Fruit fly (Drosophila melanogaster) whole organism: Measurements from ENCODE around the gene CG42558.
"Not testable (repeated sequence)": the region's sequence is repeated elsewhere in the genome, so short reads cannot be mapped to it uniquely, and the experiment has no call there.

Experiments
- CG8478 ChIP-seq: fragments of >200 bp; optimal IDR thresholded peaks from 2 replicates; lab custom pipeline; 2018; ENCODE audit warnings: inconsistent platforms
- Dll ChIP-seq: fragments of >200 bp; optimal IDR thresholded peaks from 2 replicates; lab custom pipeline; 2017
- EcR ChIP-seq, 2 experiments: fragments of >200 bp; optimal IDR thresholded peaks; 2 replicates each; lab custom pipeline; 2017; ENCODE audit warnings: missing biosample characterization in 2 of 2, missing genetic modification characterization in 2 of 2, missing genetic modification reagents in 2 of 2
- pan ChIP-seq: fragments of >200 bp; optimal IDR thresholded peaks from 2 replicates; lab custom pipeline; 2017
- psq ChIP-seq: fragments of >200 bp; optimal IDR thresholded peaks from 2 replicates; lab custom pipeline; 2017
- usp ChIP-seq: fragments of >200 bp; optimal IDR thresholded peaks from 2 replicates; lab custom pipeline; 2017; ENCODE audit warnings: missing biosample characterization, missing genetic modification characterization, mixed read lengths

The CG42558 gene

dm6 chr3R:29924515-29924914 is 8.6 kb upstream of the CG42558 start, which contains the start of gene Jon99Cii:
TSS of gene Jon99Cii (minus strand) at chr3R:29924615.
- not testable (repeated sequence) for TF ChIP-seq CG8478; psq (lab: Kevin White, UChicago); Dll (lab: Kevin White, UChicago)

dm6 chr3R:29926089-29926488 is 7.0 kb upstream of the CG42558 start, which contains the start of gene Jon99Ci:
TSS of gene Jon99Ci (minus strand) at chr3R:29926189.
- no peak for TF ChIP-seq CG8478
- no peak for TF ChIP-seq usp (GFP tag; lab: Kevin White, UChicago)
- no peak for TF ChIP-seq pan (lab: Kevin White, UChicago)
- no peak for TF ChIP-seq EcR (GFP tag; optimal IDR thresholded peaks at IDR 0.05; lab: Kevin White, UChicago)
- TF ChIP-seq psq (lab: Kevin White, UChicago), result no peak
- TF ChIP-seq Dll (lab: Kevin White, UChicago), result no peak

- TF ChIP-seq psq (lab: Kevin White, UChicago), result no peak
- TF ChIP-seq EcR (GFP tag; optimal IDR thresholded peaks at IDR 0.05; lab: Kevin White, UChicago), result no peak
- no peak for TF ChIP-seq usp (GFP tag; lab: Kevin White, UChicago)
- TF ChIP-seq CG8478, result no peak
- no peak for TF ChIP-seq Dll (lab: Kevin White, UChicago)
- TF ChIP-seq pan (lab: Kevin White, UChicago), result no peak
These were observed 6.1 kb upstream of the CG42558 start, which contains the start of gene CG15522 for dm6 chr3R:29926955-29927354. TSS of gene CG15522 (plus strand) at chr3R:29927255.

dm6 chr3R:29930286-29930685 is 2.8 kb upstream of the CG42558 start, which contains the start of gene alpha-Man-Ic:
TSS of gene alpha-Man-Ic (minus strand) at chr3R:29930386.
- no peak for TF ChIP-seq Dll (lab: Kevin White, UChicago)
- no peak for TF ChIP-seq usp (GFP tag; lab: Kevin White, UChicago)
- no peak for TF ChIP-seq psq (lab: Kevin White, UChicago)
- no peak for TF ChIP-seq EcR (GFP tag; optimal IDR thresholded peaks at IDR 0.05; lab: Kevin White, UChicago)
- no peak for TF ChIP-seq pan (lab: Kevin White, UChicago)
- no peak for TF ChIP-seq CG8478

dm6 chr3R:29935756-29936155 is 2.7 kb downstream of the CG42558 start, which contains the start of the genes eIF2Balpha and Vps13B:
TSS of gene eIF2Balpha (minus strand) at chr3R:29935888.
TSS of gene Vps13B (plus strand) at chr3R:29935978.
- no peak for TF ChIP-seq usp (GFP tag; lab: Kevin White, UChicago)
- no peak for TF ChIP-seq CG8478
- TF ChIP-seq pan (lab: Kevin White, UChicago), result no peak
- no peak for TF ChIP-seq psq (lab: Kevin White, UChicago)
- TF ChIP-seq Dll (lab: Kevin White, UChicago), result no peak
- TF ChIP-seq EcR (GFP tag; optimal IDR thresholded peaks at IDR 0.05; lab: Kevin White, UChicago), result no peak

- TF ChIP-seq Dll (lab: Kevin White, UChicago), result no peak
These were observed 26.2 kb downstream of the CG42558 start for dm6 chr3R:29959329-29959728.

- no peak for TF ChIP-seq pan (lab: Kevin White, UChicago)
- TF ChIP-seq CG8478, result no peak
- TF ChIP-seq Dll (lab: Kevin White, UChicago), result no peak
- TF ChIP-seq psq (lab: Kevin White, UChicago), result no peak
These were observed 30.0 kb downstream of the CG42558 start for dm6 chr3R:29963102-29963501.

dm6 chr3R:29969347-29969746 is 36.3 kb downstream of the CG42558 start, which contains the start of gene TkR99D:
TSS of gene TkR99D (minus strand) at chr3R:29969447.
- no peak for TF ChIP-seq Dll (lab: Kevin White, UChicago)
- no peak for TF ChIP-seq usp (GFP tag; lab: Kevin White, UChicago)
- no peak for TF ChIP-seq pan (lab: Kevin White, UChicago)
- TF ChIP-seq EcR (GFP tag; optimal IDR thresholded peaks at IDR 0.05; lab: Kevin White, UChicago), result no peak

dm6 chr3R:29978595-29978994 is 45.5 kb downstream of the CG42558 start:
- no peak for TF ChIP-seq Dll (lab: Kevin White, UChicago)
- no peak for TF ChIP-seq CG8478
- TF ChIP-seq psq (lab: Kevin White, UChicago), result no peak
- TF ChIP-seq EcR (GFP tag; optimal IDR thresholded peaks at IDR 0.05; lab: Kevin White, UChicago), result no peak
- TF ChIP-seq pan (lab: Kevin White, UChicago), result no peak

- TF ChIP-seq Dll (lab: Kevin White, UChicago), result no peak
- no peak for TF ChIP-seq EcR (GFP tag; optimal IDR thresholded peaks at IDR 0.05; lab: Kevin White, UChicago)
- no peak for TF ChIP-seq CG8478
- TF ChIP-seq pan (lab: Kevin White, UChicago), result no peak
These were observed 48.4 kb downstream of the CG42558 start for dm6 chr3R:29981479-29981878.

dm6 chr3R:29982027-29982426 is 48.9 kb downstream of the CG42558 start:
- no peak for TF ChIP-seq CG8478
- TF ChIP-seq pan (lab: Kevin White, UChicago), result no peak
- no peak for TF ChIP-seq usp (GFP tag; lab: Kevin White, UChicago)
- TF ChIP-seq psq (lab: Kevin White, UChicago), result no peak
- TF ChIP-seq EcR (GFP tag; optimal IDR thresholded peaks at IDR 0.05; lab: Kevin White, UChicago), result no peak
- TF ChIP-seq Dll (lab: Kevin White, UChicago), result no peak

dm6 chr3R:29983073-29983544 is 50.0 kb downstream of the CG42558 start, which contains the start of gene CG7896:
TSS of gene CG7896 (plus strand) at chr3R:29983426.
- TF ChIP-seq Dll (lab: Kevin White, UChicago), result no peak
- TF ChIP-seq CG8478, result no peak
- no peak for TF ChIP-seq usp (GFP tag; lab: Kevin White, UChicago)
- no peak for TF ChIP-seq EcR (GFP tag; optimal IDR thresholded peaks at IDR 0.05; lab: Kevin White, UChicago)
- TF ChIP-seq pan (lab: Kevin White, UChicago), result no peak
- no peak for TF ChIP-seq psq (lab: Kevin White, UChicago)
